Fruit fly (Drosophila melanogaster): ENCODE measurements around the gene prc.

prc gene

dm6 chr3L:11966104-11966503 is at the start of gene prc:
TSS of gene prc (minus strand) at chr3L:11966131.
- TF ChIP-seq pan (optimal IDR thresholded peaks at IDR 0.05) = no peak
- TF ChIP-seq EcR (GFP tag; optimal IDR thresholded peaks at IDR 0.05) = no peak
- TF ChIP-seq CG8478 (optimal IDR thresholded peaks at IDR 0.05) = no peak
- no peak for TF ChIP-seq usp (GFP tag; optimal IDR thresholded peaks at IDR 0.05)
- TF ChIP-seq Dll (optimal IDR thresholded peaks at IDR 0.05) = no peak
- TF ChIP-seq psq (optimal IDR thresholded peaks at IDR 0.05) = no peak

dm6 chr3L:12014272-12014671 is 48.3 kb upstream of the prc start:
- TF ChIP-seq EcR (GFP tag; optimal IDR thresholded peaks at IDR 0.05) = no peak
- no peak for TF ChIP-seq psq (optimal IDR thresholded peaks at IDR 0.05)
- no peak for TF ChIP-seq CG8478 (optimal IDR thresholded peaks at IDR 0.05)
- TF ChIP-seq pan (optimal IDR thresholded peaks at IDR 0.05) = no peak
- no peak for TF ChIP-seq usp (GFP tag; optimal IDR thresholded peaks at IDR 0.05)
- TF ChIP-seq Dll (optimal IDR thresholded peaks at IDR 0.05) = no peak

- TF ChIP-seq EcR (GFP tag; optimal IDR thresholded peaks at IDR 0.05) (no peak), psq (optimal IDR thresholded peaks at IDR 0.05) (no peak), Dll (optimal IDR thresholded peaks at IDR 0.05) (no peak), CG8478 (optimal IDR thresholded peaks at IDR 0.05) (no peak), pan (optimal IDR thresholded peaks at IDR 0.05) (no peak), usp (GFP tag; optimal IDR thresholded peaks at IDR 0.05) (no peak)
Measured at dm6 chr3L:12013698-12014097, 47.8 kb upstream of the prc start.

dm6 chr3L:12007945-12008344 is 42.0 kb upstream of the prc start:
- no peak for TF ChIP-seq usp (GFP tag; optimal IDR thresholded peaks at IDR 0.05)
- no peak for TF ChIP-seq pan (optimal IDR thresholded peaks at IDR 0.05)
- TF ChIP-seq Dll (optimal IDR thresholded peaks at IDR 0.05) = no peak
- no peak for TF ChIP-seq CG8478 (optimal IDR thresholded peaks at IDR 0.05)
- TF ChIP-seq EcR (GFP tag; optimal IDR thresholded peaks at IDR 0.05) = no peak
- TF ChIP-seq psq (optimal IDR thresholded peaks at IDR 0.05) = no peak

- no peak for TF ChIP-seq Dll (optimal IDR thresholded peaks at IDR 0.05)
- no peak for TF ChIP-seq EcR (GFP tag; optimal IDR thresholded peaks at IDR 0.05)
- TF ChIP-seq pan (optimal IDR thresholded peaks at IDR 0.05) = no peak
- TF ChIP-seq psq (optimal IDR thresholded peaks at IDR 0.05) = no peak
- TF ChIP-seq CG8478 (optimal IDR thresholded peaks at IDR 0.05) = no peak
- no peak for TF ChIP-seq usp (GFP tag; optimal IDR thresholded peaks at IDR 0.05)
Measured at dm6 chr3L:12004136-12004535, 38.2 kb upstream of the prc start.

dm6 chr3L:12003457-12003856 is 37.5 kb upstream of the prc start:
- TF ChIP-seq Dll (optimal IDR thresholded peaks at IDR 0.05) = no peak
- no peak for TF ChIP-seq pan (optimal IDR thresholded peaks at IDR 0.05)
- TF ChIP-seq usp (GFP tag; optimal IDR thresholded peaks at IDR 0.05) = no peak

- no peak for TF ChIP-seq EcR (GFP tag; optimal IDR thresholded peaks at IDR 0.05)
- TF ChIP-seq usp (GFP tag; optimal IDR thresholded peaks at IDR 0.05) = no peak
- TF ChIP-seq Dll (optimal IDR thresholded peaks at IDR 0.05) = no peak
Measured at dm6 chr3L:12002321-12003248, 36.7 kb upstream of the prc start, which contains the start of the genes Pop2 and CG6928. TSS of gene Pop2 (minus strand) at chr3L:12002915. TSS of gene CG6928 (plus strand) at chr3L:12003155.

- TF ChIP-seq usp (GFP tag; optimal IDR thresholded peaks at IDR 0.05) (no peak), EcR (GFP tag; optimal IDR thresholded peaks at IDR 0.05) (no peak), psq (optimal IDR thresholded peaks at IDR 0.05) (no peak), pan (optimal IDR thresholded peaks at IDR 0.05) (no peak), Dll (optimal IDR thresholded peaks at IDR 0.05) (no peak), CG8478 (optimal IDR thresholded peaks at IDR 0.05) (no peak)
Measured at dm6 chr3L:11997959-11998358, 32.0 kb upstream of the prc start, which contains the start of gene Grip163. TSS of gene Grip163 (minus strand) at chr3L:11998138.

dm6 chr3L:11992960-11993359 is 27.0 kb upstream of the prc start, which contains the start of gene viaf:
TSS of gene viaf (minus strand) at chr3L:11993179.
- TF ChIP-seq CG8478 (optimal IDR thresholded peaks at IDR 0.05) = no peak
- no peak for TF ChIP-seq pan (optimal IDR thresholded peaks at IDR 0.05)
- no peak for TF ChIP-seq psq (optimal IDR thresholded peaks at IDR 0.05)
- no peak for TF ChIP-seq usp (GFP tag; optimal IDR thresholded peaks at IDR 0.05)
- no peak for TF ChIP-seq EcR (GFP tag; optimal IDR thresholded peaks at IDR 0.05)
- TF ChIP-seq Dll (optimal IDR thresholded peaks at IDR 0.05) = no peak

- TF ChIP-seq CG8478 (optimal IDR thresholded peaks at IDR 0.05) = no peak
- TF ChIP-seq Dll (optimal IDR thresholded peaks at IDR 0.05) = no peak
- no peak for TF ChIP-seq usp (GFP tag; optimal IDR thresholded peaks at IDR 0.05)
- TF ChIP-seq psq (optimal IDR thresholded peaks at IDR 0.05) = no peak
Measured at dm6 chr3L:11990436-11990835, 24.5 kb upstream of the prc start, which contains the start of gene CG6931. TSS of gene CG6931 (plus strand) at chr3L:11990736.

dm6 chr3L:11984606-11985005 is 18.7 kb upstream of the prc start, which contains the start of gene CG6938:
TSS of gene CG6938 (plus strand) at chr3L:11984906.
- TF ChIP-seq CG8478 (optimal IDR thresholded peaks at IDR 0.05) (no peak), EcR (GFP tag; optimal IDR thresholded peaks at IDR 0.05) (no peak), Dll (optimal IDR thresholded peaks at IDR 0.05) (no peak), psq (optimal IDR thresholded peaks at IDR 0.05) (no peak), pan (optimal IDR thresholded peaks at IDR 0.05) (no peak), usp (GFP tag; optimal IDR thresholded peaks at IDR 0.05) (no peak)

dm6 chr3L:11975811-11976210 is 9.9 kb upstream of the prc start, which contains the start of gene CG43896:
TSS of gene CG43896 (plus strand) at chr3L:11976111.
- TF ChIP-seq psq (optimal IDR thresholded peaks at IDR 0.05) (no peak), CG8478 (optimal IDR thresholded peaks at IDR 0.05) (no peak), EcR (GFP tag; optimal IDR thresholded peaks at IDR 0.05) (no peak), pan (optimal IDR thresholded peaks at IDR 0.05) (no peak), usp (GFP tag; optimal IDR thresholded peaks at IDR 0.05) (no peak), Dll (optimal IDR thresholded peaks at IDR 0.05) (no peak)
